Worm (Caenorhabditis elegans) whole organism, L1 larva: ENCODE results near the gene C34C6.10.
A peak's percentile ranks its signal among the peaks of the same experiment; 100 is the strongest.

Experiments used
- C04F5.9 ChIP-seq: sonication (generic microtip); optimal IDR thresholded peaks from 2 replicates; lab custom pipeline; 2016; ENCODE audit warnings: missing genetic modification characterization, missing compliant biosample characterization
- C16A3.4 ChIP-seq: fragments of 150-350 bp; optimal IDR thresholded peaks from 2 replicates; lab custom pipeline; 2014; ENCODE audit warnings: missing biosample characterization, missing genetic modification characterization
- Y116A8C.19 ChIP-seq: sonication (generic microtip); optimal IDR thresholded peaks from 2 replicates; lab custom pipeline; 2016; ENCODE audit warnings: missing compliant biosample characterization, missing genetic modification characterization, borderline replicate concordance
- ama-1 ChIP-seq: fragments of 150-350 bp; optimal IDR thresholded peaks from 2 replicates; lab custom pipeline; 2014
- blmp-1 ChIP-seq: fragments of 150-350 bp; optimal IDR thresholded peaks from 2 replicates; lab custom pipeline; 2014; ENCODE audit warnings: missing biosample characterization, missing genetic modification characterization
- ceh-63 ChIP-seq: fragments of 200-800 bp; sonication (Bioruptor generic); optimal IDR thresholded peaks from 2 replicates; lab custom pipeline; 2018; ENCODE audit warnings: mild to moderate bottlenecking, missing genetic modification characterization, missing compliant biosample characterization
- ceh-8 ChIP-seq: fragments of 200-800 bp; sonication (Bioruptor generic); optimal IDR thresholded peaks from 2 replicates; lab custom pipeline; 2018; ENCODE audit warnings: mild to moderate bottlenecking, missing genetic modification characterization, moderate library complexity, missing compliant biosample characterization
- ceh-82 ChIP-seq, 3 experiments: fragments of 150-350 bp in 1 of 3; sonication (generic microtip) in 2 of 3; optimal IDR thresholded peaks; 2 replicates each; lab custom pipeline; 2014 to 2017; ENCODE audit warnings: missing biosample characterization in 3 of 3, missing genetic modification characterization in 3 of 3
- ceh-90 ChIP-seq: sonication (generic microtip); optimal IDR thresholded peaks from 2 replicates; lab custom pipeline; 2016; ENCODE audit warnings: missing genetic modification characterization, missing compliant biosample characterization
- dpl-1 ChIP-seq, 3 experiments: fragments of 150-350 bp in 2 of 3; sonication (generic microtip) in 1 of 3; optimal IDR thresholded peaks; 2 replicates each; lab custom pipeline; 2014 to 2017; ENCODE audit warnings: missing biosample characterization in 3 of 3, missing genetic modification characterization in 3 of 3, missing genetic modification reagents in 3 of 3
- efl-1 ChIP-seq, 4 experiments: fragments of 150-350 bp; optimal IDR thresholded peaks in 3 of 4; peaks in 1 of 4; 1 replicate in 1 of 4; 2 replicates in 3 of 4; lab custom pipeline; 2014; ENCODE audit warnings: missing biosample characterization in 2 of 4, missing genetic modification characterization in 2 of 4, missing genetic modification reagents in 2 of 4
- efl-3 ChIP-seq: fragments of 200-800 bp; sonication (Bioruptor generic); optimal IDR thresholded peaks from 2 replicates; lab custom pipeline; 2018; ENCODE audit warnings: mild to moderate bottlenecking, missing genetic modification characterization, missing compliant biosample characterization
- egl-13 ChIP-seq: sonication (generic microtip); optimal IDR thresholded peaks from 2 replicates; lab custom pipeline; 2016; ENCODE audit warnings: missing genotype, missing genetic modification reagents, missing genetic modification characterization, missing compliant biosample characterization
- elt-2 ChIP-seq: sonication (generic microtip); optimal IDR thresholded peaks from 2 replicates; lab custom pipeline; 2016; ENCODE audit warnings: missing genetic modification characterization, mild to moderate bottlenecking, inconsistent platforms, missing compliant biosample characterization, missing genetic modification reagents
- fkh-10 ChIP-seq: sonication (generic microtip); optimal IDR thresholded peaks from 2 replicates; lab custom pipeline; 2017; ENCODE audit warnings: missing biosample characterization, missing genetic modification reagents, missing genetic modification characterization
- fkh-4 ChIP-seq: sonication (generic microtip); optimal IDR thresholded peaks from 2 replicates; lab custom pipeline; 2016; ENCODE audit warnings: missing compliant biosample characterization, missing genetic modification characterization, borderline replicate concordance
- fos-1 ChIP-seq: fragments of 150-350 bp; optimal IDR thresholded peaks from 2 replicates; lab custom pipeline; 2014; ENCODE audit warnings: missing biosample characterization, missing genetic modification characterization
- grh-1 ChIP-seq: fragments of 200-800 bp; sonication (Bioruptor generic); IDR thresholded peaks from 2 replicates; pipeline ENCODE4 v1.3.6; 2022; ENCODE audit warnings: missing genetic modification reagents, missing genetic modification characterization, missing compliant biosample characterization
- hlh-17 ChIP-seq: fragments of 200-800 bp; sonication (Bioruptor generic); optimal IDR thresholded peaks from 2 replicates; lab custom pipeline; 2018; ENCODE audit warnings: missing genetic modification characterization, mild to moderate bottlenecking, missing compliant biosample characterization, moderate library complexity, borderline replicate concordance
- hlh-4 ChIP-seq: sonication (generic microtip); optimal IDR thresholded peaks from 2 replicates; lab custom pipeline; 2016; ENCODE audit warnings: mild to moderate bottlenecking, missing genetic modification characterization, missing compliant biosample characterization
- hpl-2 ChIP-seq: fragments of 150-350 bp; optimal IDR thresholded peaks from 2 replicates; lab custom pipeline; 2014; ENCODE audit warnings: missing biosample characterization, missing genetic modification reagents, missing genetic modification characterization
- jun-1 ChIP-seq: fragments of 150-350 bp; optimal IDR thresholded peaks from 2 replicates; lab custom pipeline; 2014; ENCODE audit warnings: missing biosample characterization, missing genetic modification reagents, missing genetic modification characterization
- lin-14 ChIP-seq: fragments of 200-800 bp; sonication (Bioruptor generic); optimal IDR thresholded peaks from 2 replicates; lab custom pipeline; 2018; ENCODE audit warnings: mild to moderate bottlenecking, missing genetic modification characterization, moderate library complexity, missing compliant biosample characterization
- lin-15B ChIP-seq: fragments of 150-350 bp; sonication (generic microtip); optimal IDR thresholded peaks from 3 replicates; lab custom pipeline; 2014; ENCODE audit warnings: missing biosample characterization, missing genetic modification characterization
- lin-39 ChIP-seq: fragments of 150-350 bp; optimal IDR thresholded peaks from 2 replicates; lab custom pipeline; 2014; ENCODE audit warnings: missing biosample characterization, missing genetic modification reagents, missing genetic modification characterization
- lir-3 ChIP-seq: sonication (generic microtip); optimal IDR thresholded peaks from 2 replicates; lab custom pipeline; 2016; ENCODE audit warnings: mild to moderate bottlenecking, missing genetic modification characterization, moderate library complexity, missing compliant biosample characterization; ENCODE audit not compliant: poor library complexity
- lsy-2 ChIP-seq, 2 experiments: fragments of 150-350 bp; optimal IDR thresholded peaks; 2 replicates each; lab custom pipeline; 2014; ENCODE audit warnings: missing biosample characterization in 2 of 2, missing genetic modification characterization in 2 of 2
- mab-9 ChIP-seq: fragments of 200-800 bp; sonication (Bioruptor generic); IDR thresholded peaks from 2 replicates; pipeline ENCODE4 v1.3.6; 2022; ENCODE audit warnings: missing genetic modification reagents, missing genetic modification characterization, missing compliant biosample characterization
- mdl-1 ChIP-seq, 2 experiments: fragments of 150-350 bp; optimal IDR thresholded peaks; 2 replicates each; lab custom pipeline; 2014 to 2017; ENCODE audit warnings: missing biosample characterization in 2 of 2, missing genetic modification characterization in 2 of 2, inconsistent platforms in 1 of 2
- mef-2 ChIP-seq: fragments of 150-350 bp; optimal IDR thresholded peaks from 2 replicates; lab custom pipeline; 2014; ENCODE audit warnings: missing biosample characterization, missing genetic modification characterization
- mep-1 ChIP-seq: fragments of 150-350 bp; optimal IDR thresholded peaks from 2 replicates; lab custom pipeline; 2014; ENCODE audit warnings: missing biosample characterization, missing genetic modification characterization
- nhr-11 ChIP-seq: fragments of 150-350 bp; optimal IDR thresholded peaks from 2 replicates; lab custom pipeline; 2014; ENCODE audit warnings: missing biosample characterization, missing genetic modification characterization
- nhr-12 ChIP-seq: sonication (generic microtip); optimal IDR thresholded peaks from 2 replicates; lab custom pipeline; 2017; ENCODE audit warnings: missing biosample characterization, missing genetic modification characterization
- nhr-20 ChIP-seq: sonication (generic microtip); optimal IDR thresholded peaks from 2 replicates; lab custom pipeline; 2016; ENCODE audit warnings: mild to moderate bottlenecking, missing genetic modification characterization, missing compliant biosample characterization
- nhr-237 ChIP-seq: fragments of 150-350 bp; optimal IDR thresholded peaks from 2 replicates; lab custom pipeline; 2014; ENCODE audit warnings: missing biosample characterization, missing genetic modification characterization
- nhr-28 ChIP-seq: fragments of 150-350 bp; optimal IDR thresholded peaks from 2 replicates; lab custom pipeline; 2014; ENCODE audit warnings: missing biosample characterization, missing genetic modification characterization
- nhr-47 ChIP-seq: sonication (generic microtip); optimal IDR thresholded peaks from 2 replicates; lab custom pipeline; 2016; ENCODE audit warnings: mild to moderate bottlenecking, missing genetic modification characterization, moderate library complexity, missing compliant biosample characterization
- nhr-77 ChIP-seq: fragments of 150-350 bp; optimal IDR thresholded peaks from 2 replicates; lab custom pipeline; 2014; ENCODE audit warnings: missing biosample characterization, missing genetic modification characterization
- nhr-84 ChIP-seq: sonication (generic microtip); optimal IDR thresholded peaks from 2 replicates; lab custom pipeline; 2017; ENCODE audit warnings: missing biosample characterization, missing genetic modification characterization
- nhr-85 ChIP-seq: sonication (generic microtip); peaks from one replicate; lab custom pipeline; 2016; ENCODE audit warnings: missing genetic modification characterization, inconsistent platforms, missing compliant biosample characterization
- pax-3 ChIP-seq: fragments of 200-800 bp; sonication (Bioruptor generic); optimal IDR thresholded peaks from 2 replicates; lab custom pipeline; 2018; ENCODE audit warnings: mild to moderate bottlenecking, missing genetic modification characterization, moderate library complexity, missing compliant biosample characterization
- rnt-1 ChIP-seq: sonication (generic microtip); optimal IDR thresholded peaks from 2 replicates; lab custom pipeline; 2016; ENCODE audit warnings: mild to moderate bottlenecking, missing genetic modification characterization, moderate library complexity, missing compliant biosample characterization
- skn-1 ChIP-seq: fragments of 150-350 bp; optimal IDR thresholded peaks from 2 replicates; lab custom pipeline; 2014; ENCODE audit warnings: missing biosample characterization, missing genetic modification characterization
- tlp-1 ChIP-seq: fragments of 150-350 bp; optimal IDR thresholded peaks from 2 replicates; lab custom pipeline; 2014; ENCODE audit warnings: missing biosample characterization, missing genetic modification characterization
- unc-130 ChIP-seq: fragments of 150-350 bp; optimal IDR thresholded peaks from 2 replicates; lab custom pipeline; 2017; ENCODE audit warnings: missing biosample characterization, missing genetic modification characterization, inconsistent platforms
- unc-30 ChIP-seq: sonication (generic microtip); optimal IDR thresholded peaks from 2 replicates; lab custom pipeline; 2017; ENCODE audit warnings: missing biosample characterization, missing genetic modification characterization
- unc-62 ChIP-seq: fragments of 150-350 bp; optimal IDR thresholded peaks from 2 replicates; lab custom pipeline; 2014; ENCODE audit warnings: missing biosample characterization, missing genetic modification reagents, missing genetic modification characterization
- unc-98 ChIP-seq: fragments of 200-800 bp; sonication (Bioruptor generic); IDR thresholded peaks from 2 replicates; pipeline ENCODE4 v1.3.6; 2022; ENCODE audit warnings: missing genetic modification characterization, missing compliant biosample characterization
- zag-1 ChIP-seq: fragments of 150-350 bp; optimal IDR thresholded peaks from 2 replicates; lab custom pipeline; 2014; ENCODE audit warnings: missing biosample characterization, missing genetic modification characterization
- zip-4 ChIP-seq: fragments of 200-800 bp; sonication (Bioruptor generic); optimal IDR thresholded peaks from 2 replicates; lab custom pipeline; 2018; ENCODE audit warnings: mild to moderate bottlenecking, missing genetic modification characterization, moderate library complexity, missing compliant biosample characterization
- ztf-11 ChIP-seq, 2 experiments: sonication (generic microtip); optimal IDR thresholded peaks; 2 replicates each; lab custom pipeline; 2016 to 2017; ENCODE audit warnings: missing genetic modification characterization in 2 of 2, missing biosample characterization in 1 of 2, missing compliant biosample characterization in 1 of 2
- ztf-4 ChIP-seq: fragments of 150-350 bp; optimal IDR thresholded peaks from 2 replicates; lab custom pipeline; 2014; ENCODE audit warnings: missing biosample characterization, missing genetic modification characterization

C34C6.10 gene

DNA sequence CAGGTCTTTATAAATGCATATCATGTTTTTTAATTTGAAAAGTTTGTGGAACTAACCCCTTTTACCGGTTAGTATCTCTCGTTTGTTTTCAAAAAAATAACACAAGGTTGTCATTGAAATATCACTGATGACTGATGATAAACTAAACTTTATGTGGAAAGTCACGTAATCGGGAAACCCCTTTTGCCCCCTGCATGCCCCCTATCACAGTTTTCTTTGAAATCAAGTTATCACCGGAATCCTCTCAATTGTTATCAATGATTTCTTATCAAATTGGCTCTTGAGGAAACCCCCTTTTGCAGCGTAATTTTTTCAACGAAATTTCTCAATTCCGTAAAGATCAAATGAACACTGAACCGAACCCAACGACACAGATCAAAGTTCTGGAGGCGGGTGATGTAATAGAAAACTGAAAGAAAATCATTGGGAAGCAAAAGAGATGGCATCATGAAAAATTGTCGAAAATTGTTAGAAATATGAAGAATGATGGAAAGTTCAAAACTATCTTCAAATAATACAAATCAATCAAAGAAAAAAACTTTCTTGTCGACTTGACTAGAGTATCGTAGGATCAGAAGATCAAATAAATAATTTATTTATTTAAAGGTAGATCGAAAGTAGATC, 44.8 kb upstream of the C34C6.10 start:
- TF ChIP-seq ceh-8 (no peak), C04F5.9 (no peak), lin-15B (tag; lab: Kevin White, UChicago) (no peak), unc-30 (no peak), efl-3 (GFP tag; lab: Kevin White, UChicago) (no peak), nhr-84 (tag; lab: Kevin White, UChicago) (no peak), zag-1 (no peak), fos-1 (peak; percentile 41), nhr-237 (no peak), lsy-2 (tag; optimal IDR thresholded peaks at IDR 0.05; lab: Kevin White, UChicago) (peak; percentile 5), mdl-1 (tag; optimal IDR thresholded peaks at IDR 0.05; lab: Kevin White, UChicago) (peak in 1 of 2 experiments; percentile 63), lin-39 (tag; lab: Kevin White, UChicago) (no peak), lin-14 (GFP tag; lab: Kevin White, UChicago) (peak; percentile 80), ztf-4 (no peak), fkh-4 (tag; lab: Kevin White, UChicago) (no peak), C16A3.4 (tag; lab: Kevin White, UChicago) (peak; percentile 14), nhr-20 (peak; percentile 93), ama-1 (lab: Kevin White, UChicago) (no peak), egl-13 (tag; lab: Kevin White, UChicago) (no peak), nhr-47 (tag; lab: Kevin White, UChicago) (peak; percentile 45), mef-2 (tag; lab: Kevin White, UChicago) (no peak), grh-1 (GFP tag; lab: Robert Waterston, UW) (peak; percentile 76), tlp-1 (tag; lab: Kevin White, UChicago) (no peak), mep-1 (tag; lab: Kevin White, UChicago) (no peak), blmp-1 (tag; lab: Kevin White, UChicago) (peak; percentile 83), rnt-1 (tag; lab: Kevin White, UChicago) (no peak), hpl-2 (GFP tag; lab: Kevin White, UChicago) (no peak), unc-130 (tag; lab: Kevin White, UChicago) (peak; percentile 23), efl-1 (optimal IDR thresholded peaks at IDR 0.05; lab: Kevin White, UChicago) (peak in 1 of 2 experiments; percentile 15), efl-1 (GFP tag; optimal IDR thresholded peaks at IDR 0.05 in 1 of 2; lab: Kevin White, UChicago) (peak in 1 of 2 experiments; percentile 89), ceh-63 (GFP tag; lab: Kevin White, UChicago) (no peak), hlh-4 (tag; lab: Kevin White, UChicago) (no peak), unc-62 (GFP tag; lab: Kevin White, UChicago) (no peak), elt-2 (peak; percentile 93), fkh-10 (no peak), lir-3 (tag; lab: Kevin White, UChicago) (no peak), zip-4 (GFP tag; lab: Kevin White, UChicago) (no peak), mab-9 (GFP tag; lab: Robert Waterston, UW) (no peak), nhr-77 (tag; lab: Kevin White, UChicago) (no peak), ztf-11 (tag; optimal IDR thresholded peaks at IDR 0.05; lab: Kevin White, UChicago) (no peak), ceh-82 (tag; optimal IDR thresholded peaks at IDR 0.05; lab: Kevin White, UChicago) (no peak), ceh-90 (no peak), Y116A8C.19 (no peak), pax-3 (tag; lab: Kevin White, UChicago) (no peak), nhr-12 (tag; lab: Kevin White, UChicago) (no peak), unc-98 (GFP tag; lab: Robert Waterston, UW) (no peak), hlh-17 (no peak), nhr-85 (tag; lab: Kevin White, UChicago) (peak; percentile 96), skn-1 (no peak), jun-1 (tag; lab: Kevin White, UChicago) (no peak), dpl-1 (GFP tag; optimal IDR thresholded peaks at IDR 0.05; lab: Kevin White, UChicago) (no peak), nhr-28 (no peak), nhr-11 (tag; lab: Kevin White, UChicago) (no peak)
